Fruit fly (Drosophila melanogaster) whole organism, embryonic: ENCODE data around the gene Rad60.

ENCODE experiments used
- B-H2 ChIP-seq: fragments of 200-800 bp; sonication (Bioruptor generic); optimal IDR thresholded peaks from 2 replicates; lab custom pipeline; 2018; ENCODE audit warnings: missing biosample characterization, mild to moderate bottlenecking, missing genetic modification characterization
- CG10321 ChIP-seq: fragments of 200-800 bp; sonication (Bioruptor generic); IDR thresholded peaks from 2 replicates; pipeline ENCODE4 v1.3.6; 2022; ENCODE audit warnings: missing biosample characterization, missing genetic modification characterization
- CG11247 ChIP-seq: fragments of 200-800 bp; sonication (Bioruptor generic); IDR thresholded peaks from 2 replicates; pipeline ENCODE4 v1.3.6; 2022; ENCODE audit warnings: missing biosample characterization, missing genetic modification characterization
- CG11695 ChIP-seq: fragments of 200-800 bp; sonication (Bioruptor generic); IDR thresholded peaks from 3 replicates; pipeline ENCODE4 v1.3.6; 2022; ENCODE audit warnings: missing biosample characterization, missing genetic modification characterization
- CG12942 ChIP-seq: fragments of 200-800 bp; sonication (Bioruptor generic); optimal IDR thresholded peaks from 3 replicates; lab custom pipeline; 2016; ENCODE audit warnings: missing biosample characterization, missing genetic modification characterization
- CG14014 ChIP-seq: fragments of 200-800 bp; sonication (Bioruptor generic); IDR thresholded peaks from 2 replicates; pipeline ENCODE4 v1.3.6; 2022; ENCODE audit warnings: missing biosample characterization, missing genetic modification characterization
- CG2116 ChIP-seq: fragments of 200-800 bp; sonication (Bioruptor generic); optimal IDR thresholded peaks from 3 replicates; lab custom pipeline; 2018; ENCODE audit warnings: missing biosample characterization, mild to moderate bottlenecking, missing genetic modification characterization
- CG32767 ChIP-seq: fragments of 200-800 bp; sonication (Bioruptor generic); IDR thresholded peaks from 2 replicates; pipeline ENCODE4 v1.3.6; 2022; ENCODE audit warnings: missing biosample characterization, missing genetic modification characterization
- CG42726 ChIP-seq: fragments of 200-800 bp; sonication (Bioruptor generic); IDR thresholded peaks from 2 replicates; pipeline ENCODE4 v1.3.6; 2022; ENCODE audit warnings: missing biosample characterization, missing genetic modification characterization; ENCODE audit not compliant: partially characterized antibody
- CG4328 ChIP-seq: fragments of 200-800 bp; sonication (Bioruptor generic); optimal IDR thresholded peaks from 3 replicates; lab custom pipeline; 2017; ENCODE audit warnings: missing biosample characterization, missing genetic modification reagents, missing genetic modification characterization
- CG5245 ChIP-seq: fragments of 200-800 bp; sonication (Bioruptor generic); optimal IDR thresholded peaks from 3 replicates; lab custom pipeline; 2016; ENCODE audit warnings: missing biosample characterization, missing genetic modification characterization
- CG6654 ChIP-seq: fragments of 200-800 bp; sonication (Bioruptor generic); optimal IDR thresholded peaks from 2 replicates; lab custom pipeline; 2017; ENCODE audit warnings: missing biosample characterization, mild to moderate bottlenecking, missing genetic modification characterization
- CG6765 ChIP-seq: fragments of 200-800 bp; sonication (Bioruptor generic); optimal IDR thresholded peaks from 3 replicates; lab custom pipeline; 2017; ENCODE audit warnings: missing biosample characterization, mild to moderate bottlenecking, missing genetic modification characterization
- CG7839 ChIP-seq: fragments of 200-800 bp; sonication (Bioruptor generic); optimal IDR thresholded peaks from 3 replicates; lab custom pipeline; 2018; ENCODE audit warnings: missing biosample characterization, mild to moderate bottlenecking, missing genetic modification characterization, moderate library complexity
- CG7963 ChIP-seq: fragments of 200-800 bp; sonication (Bioruptor generic); IDR thresholded peaks from 3 replicates; pipeline ENCODE4 v1.3.6; 2022; ENCODE audit warnings: missing biosample characterization, missing genetic modification characterization; ENCODE audit not compliant: partially characterized antibody
- CG8290 ChIP-seq, 3 experiments: fragments of 200-800 bp; sonication (Bioruptor generic); optimal IDR thresholded peaks; 2 replicates each; lab custom pipeline; 2016 to 2019; ENCODE audit warnings: missing biosample characterization in 3 of 3, missing genetic modification characterization in 3 of 3, mild to moderate bottlenecking in 2 of 3, moderate library complexity in 1 of 3
- CG8924 ChIP-seq: fragments of 200-800 bp; optimal IDR thresholded peaks from 3 replicates; lab custom pipeline; 2019; ENCODE audit warnings: missing biosample characterization, mild to moderate bottlenecking, missing genetic modification characterization, moderate library complexity
- Dref ChIP-seq: fragments of 200-800 bp; sonication (Bioruptor generic); IDR thresholded peaks from 2 replicates; pipeline ENCODE4 v1.3.6; 2022; ENCODE audit warnings: missing biosample characterization, missing genetic modification characterization
- Eip74EF ChIP-seq, 2 experiments: fragments of 200-800 bp in 1 of 2; fragments of >200 bp in 1 of 2; sonication (Bioruptor generic) in 1 of 2; optimal IDR thresholded peaks; 2 replicates each; lab custom pipeline; 2017 to 2019; ENCODE audit warnings: missing biosample characterization in 2 of 2, missing genetic modification characterization in 2 of 2, mild to moderate bottlenecking in 1 of 2, moderate library complexity in 1 of 2
- Elba2 ChIP-seq: fragments of 200-800 bp; sonication (Bioruptor generic); optimal IDR thresholded peaks from 3 replicates; lab custom pipeline; 2016; ENCODE audit warnings: missing biosample characterization, missing genetic modification characterization
- Fer1 ChIP-seq: fragments of 200-800 bp; sonication (Bioruptor generic); optimal IDR thresholded peaks from 2 replicates; lab custom pipeline; 2017; ENCODE audit warnings: missing biosample characterization, mild to moderate bottlenecking, missing genetic modification characterization
- H2.0 ChIP-seq: fragments of 200-800 bp; sonication (Bioruptor generic); IDR thresholded peaks from 2 replicates; pipeline ENCODE4 v1.3.6; 2022; ENCODE audit warnings: missing biosample characterization, missing genetic modification characterization
- HLH54F ChIP-seq: fragments of 200-800 bp; sonication (Bioruptor generic); optimal IDR thresholded peaks from 3 replicates; lab custom pipeline; 2016; ENCODE audit warnings: missing biosample characterization, missing genetic modification characterization
- Lhr ChIP-seq: fragments of 200-800 bp; sonication (Bioruptor generic); optimal IDR thresholded peaks from 3 replicates; lab custom pipeline; 2017; ENCODE audit warnings: mild to moderate bottlenecking, missing biosample characterization, missing genetic modification reagents, missing genetic modification characterization
- Lim3 ChIP-seq: fragments of 200-800 bp; sonication (Bioruptor generic); IDR thresholded peaks from 2 replicates; pipeline ENCODE4 v1.3.6; 2022; ENCODE audit warnings: missing biosample characterization, missing genetic modification characterization
- Med ChIP-seq: fragments of 200-800 bp; sonication (Bioruptor generic); peaks from one replicate; lab custom pipeline; 2016; ENCODE audit warnings: missing biosample characterization, missing genetic modification characterization, mild to moderate bottlenecking, inconsistent platforms, moderate library complexity
- TFAM ChIP-seq: fragments of 200-800 bp; sonication (Bioruptor generic); optimal IDR thresholded peaks from 2 replicates; lab custom pipeline; 2017; ENCODE audit warnings: missing biosample characterization, missing genetic modification characterization, inconsistent platforms
- Tbp ChIP-seq: fragments of >200 bp; optimal IDR thresholded peaks from 2 replicates; lab custom pipeline; 2018; ENCODE audit warnings: missing biosample characterization, missing genetic modification characterization
- al ChIP-seq: fragments of 200-800 bp; sonication (Bioruptor generic); IDR thresholded peaks from 2 replicates; pipeline ENCODE4 v1.3.6; 2022; ENCODE audit warnings: missing biosample characterization, missing genetic modification characterization
- az2 ChIP-seq: fragments of 200-800 bp; sonication (Bioruptor generic); optimal IDR thresholded peaks from 3 replicates; lab custom pipeline; 2016; ENCODE audit warnings: missing biosample characterization, missing genetic modification characterization
- bbx ChIP-seq: fragments of 200-800 bp; sonication (Bioruptor generic); IDR thresholded peaks from 2 replicates; pipeline ENCODE4 v1.3.6; 2022; ENCODE audit warnings: missing biosample characterization, missing genetic modification characterization; ENCODE audit not compliant: partially characterized antibody
- chinmo ChIP-seq: fragments of 200-800 bp; sonication (Bioruptor generic); IDR thresholded peaks from 4 replicates; pipeline ENCODE4 v1.3.6; 2022; ENCODE audit warnings: missing biosample characterization, missing genetic modification characterization; ENCODE audit not compliant: partially characterized antibody
- gsb-n ChIP-seq: fragments of 200-800 bp; sonication (Bioruptor generic); optimal IDR thresholded peaks from 3 replicates; lab custom pipeline; 2018; ENCODE audit warnings: missing biosample characterization, mild to moderate bottlenecking, missing genetic modification characterization
- hbn ChIP-seq: fragments of 200-800 bp; sonication (Bioruptor generic); IDR thresholded peaks from 2 replicates; pipeline ENCODE4 v1.3.6; 2022; ENCODE audit warnings: missing biosample characterization, missing genetic modification characterization; ENCODE audit not compliant: partially characterized antibody
- insv ChIP-seq, 2 experiments: fragments of 200-800 bp; sonication (Bioruptor generic); optimal IDR thresholded peaks; 3 replicates each; lab custom pipeline; 2016 to 2018; ENCODE audit warnings: missing biosample characterization in 2 of 2, missing genetic modification characterization in 2 of 2
- ken ChIP-seq: fragments of 200-800 bp; sonication (Bioruptor generic); IDR thresholded peaks from 3 replicates; pipeline ENCODE4 v1.3.6; 2022; ENCODE audit warnings: missing biosample characterization, missing genetic modification characterization
- knrl ChIP-seq: fragments of 200-800 bp; sonication (Bioruptor generic); IDR thresholded peaks from 3 replicates; pipeline ENCODE4 v1.3.6; 2022; ENCODE audit warnings: missing biosample characterization, missing genetic modification characterization; ENCODE audit not compliant: partially characterized antibody
- lab ChIP-seq: fragments of 200-800 bp; sonication (Bioruptor generic); optimal IDR thresholded peaks from 3 replicates; lab custom pipeline; 2017; ENCODE audit warnings: missing biosample characterization, missing genetic modification characterization, mild to moderate bottlenecking, moderate library complexity, missing genetic modification reagents
- lbe ChIP-seq: fragments of 200-800 bp; sonication (Bioruptor generic); optimal IDR thresholded peaks from 2 replicates; lab custom pipeline; 2016; ENCODE audit warnings: missing biosample characterization, mild to moderate bottlenecking, missing genetic modification characterization
- mam ChIP-seq: fragments of 200-800 bp; sonication (Bioruptor generic); optimal IDR thresholded peaks from 3 replicates; lab custom pipeline; 2016; ENCODE audit warnings: missing biosample characterization, missing genetic modification characterization
- odd ChIP-seq: fragments of 200-800 bp; sonication (Bioruptor generic); optimal IDR thresholded peaks from 2 replicates; lab custom pipeline; 2017; ENCODE audit warnings: missing biosample characterization, mild to moderate bottlenecking, missing genetic modification characterization
- ranshi ChIP-seq: fragments of 200-800 bp; sonication (Bioruptor generic); IDR thresholded peaks from 2 replicates; pipeline ENCODE4 v1.3.6; 2022; ENCODE audit warnings: missing biosample characterization, missing genetic modification characterization
- sc ChIP-seq, 3 experiments: fragments of >200 bp in 2 of 3; fragments of 200-800 bp in 1 of 3; sonication (Bioruptor generic) in 1 of 3; optimal IDR thresholded peaks; 2 replicates in 2 of 3; 3 replicates in 1 of 3; lab custom pipeline; 2017; ENCODE audit warnings: mild to moderate bottlenecking in 1 of 3, missing biosample characterization in 1 of 3, missing genetic modification characterization in 1 of 3, missing genetic modification reagents in 1 of 3
- tgo ChIP-seq: fragments of 200-800 bp; sonication (Bioruptor generic); IDR thresholded peaks from 3 replicates; pipeline ENCODE4 v1.3.6; 2022; ENCODE audit warnings: missing biosample characterization, missing genetic modification characterization
- usp ChIP-seq: fragments of >200 bp; optimal IDR thresholded peaks from 2 replicates; lab custom pipeline; 2017; ENCODE audit warnings: missing biosample characterization, missing genetic modification characterization
- zen2 ChIP-seq: fragments of 200-800 bp; sonication (Bioruptor generic); IDR thresholded peaks from 3 replicates; pipeline ENCODE4 v1.3.6; 2022; ENCODE audit warnings: missing biosample characterization, missing genetic modification characterization; ENCODE audit not compliant: partially characterized antibody
- zf30C ChIP-seq: fragments of 200-800 bp; sonication (Bioruptor generic); optimal IDR thresholded peaks from 3 replicates; lab custom pipeline; 2018; ENCODE audit warnings: missing biosample characterization, mild to moderate bottlenecking, missing genetic modification characterization

The Rad60 gene

DNA sequence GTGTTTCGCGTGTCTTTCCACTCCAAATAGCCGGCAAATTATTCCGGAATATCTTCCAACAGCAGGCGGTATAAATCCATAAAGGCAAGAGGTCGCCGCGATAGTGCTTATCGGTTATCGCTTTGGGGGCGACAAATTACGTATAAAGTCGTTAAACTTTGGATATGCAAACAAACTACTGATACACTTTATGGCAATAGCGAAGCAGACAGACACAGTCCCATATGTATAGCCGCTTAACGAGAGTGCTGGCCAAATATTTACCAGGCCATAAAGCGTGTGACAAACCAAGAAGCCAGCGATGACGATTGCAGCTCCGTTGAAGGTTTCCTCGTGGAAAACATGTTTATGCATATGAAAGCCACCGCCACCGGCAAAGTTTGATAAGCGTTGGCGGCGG lies 33.0 kb upstream of the Rad60 start (continued):
- no peak for TF ChIP-seq CG32767
- no peak for TF ChIP-seq lbe (GFP tag; lab: Kevin White, UChicago)
- TF ChIP-seq bbx (GFP tag; lab: Robert Waterston, UW), result no peak
- no peak for TF ChIP-seq usp (GFP tag; lab: Kevin White, UChicago)
- TF ChIP-seq CG7963 (GFP tag; lab: Robert Waterston, UW), result no peak
- TF ChIP-seq CG14014 (GFP tag; lab: Robert Waterston, UW), result no peak; the same call in 1 of the 2 replicates
- TF ChIP-seq al (GFP tag; lab: Robert Waterston, UW), result no peak
- no peak for TF ChIP-seq CG6654 (GFP tag; lab: Kevin White, UChicago)
- no peak for TF ChIP-seq insv (GFP tag; optimal IDR thresholded peaks at IDR 0.05; lab: Kevin White, UChicago)
- TF ChIP-seq CG2116 (GFP tag; lab: Kevin White, UChicago), result no peak
- 0 out of 3 replicates have a peak, but pooled peaks have one; percentile 14 for TF ChIP-seq CG11695 (GFP tag; lab: Robert Waterston, UW)
- TF ChIP-seq Tbp (GFP tag; lab: Kevin White, UChicago), result no peak
- TF ChIP-seq gsb-n, result no peak
- TF ChIP-seq CG7839 (tag; lab: Kevin White, UChicago), result no peak
- TF ChIP-seq az2 (GFP tag; lab: Kevin White, UChicago), result no peak
- TF ChIP-seq CG42726 (GFP tag; lab: Robert Waterston, UW), result no peak
- TF ChIP-seq Lim3 (GFP tag; lab: Robert Waterston, UW), result no peak

dm6 chr3R:23283702-23284101 lies 32.4 kb upstream of the Rad60 start, which contains the start of gene CG6763:
Gene CG6763 (plus strand): TSS chr3R:23284002.
- peak; percentile 11 for TF ChIP-seq lab (GFP tag; lab: Kevin White, UChicago)
- peak; percentile 39 for TF ChIP-seq Med (GFP tag; lab: Kevin White, UChicago)
- no peak for TF ChIP-seq zf30C (GFP tag; lab: Kevin White, UChicago)
- TF ChIP-seq CG8924, result no peak
- no peak for TF ChIP-seq CG8290 (GFP tag; optimal IDR thresholded peaks at IDR 0.05; lab: Kevin White, UChicago)
- peak in 1 of 2 experiments; percentile 42 for TF ChIP-seq CG8290 (tag; optimal IDR thresholded peaks at IDR 0.05; lab: Kevin White, UChicago)
- no peak for TF ChIP-seq hbn
- no peak for TF ChIP-seq Eip74EF (GFP tag; optimal IDR thresholded peaks at IDR 0.05; lab: Kevin White, UChicago)
- TF ChIP-seq, all 482 proteins: peak for 3

- TF ChIP-seq knrl (GFP tag; lab: Robert Waterston, UW) (no peak), zen2 (no peak), odd (GFP tag; lab: Kevin White, UChicago) (peak; percentile 78), ranshi (GFP tag; lab: Robert Waterston, UW) (peak; percentile 95), Eip74EF (GFP tag; optimal IDR thresholded peaks at IDR 0.05; lab: Kevin White, UChicago) (peak in 1 of 2 experiments; percentile 84), ken (GFP tag; lab: Robert Waterston, UW) (peak; percentile 93), Fer1 (GFP tag; lab: Kevin White, UChicago) (peak; percentile 94), CG12942 (GFP tag; lab: Kevin White, UChicago) (peak; percentile 91), CG5245 (GFP tag; lab: Kevin White, UChicago) (peak; percentile 89), CG11247 (GFP tag; lab: Robert Waterston, UW) (peak; percentile 94), H2.0 (peak; percentile 94), TFAM (GFP tag; lab: Kevin White, UChicago) (peak; percentile 43), CG10321 (GFP tag; lab: Robert Waterston, UW) (peak; percentile 74), tgo (GFP tag; lab: Robert Waterston, UW) (peak; percentile 93), HLH54F (GFP tag; lab: Kevin White, UChicago) (peak; percentile 66), Dref (GFP tag; lab: Robert Waterston, UW) (peak; percentile 43), CG6765 (GFP tag; lab: Kevin White, UChicago) (peak; percentile 78), CG4328 (GFP tag; lab: Kevin White, UChicago) (peak; percentile 71), sc (optimal IDR thresholded peaks at IDR 0.05; lab: Kevin White, UChicago) (no peak), sc (GFP tag; optimal IDR thresholded peaks at IDR 0.05; lab: Kevin White, UChicago) (peak; percentile 67), B-H2 (GFP tag; lab: Kevin White, UChicago) (peak; percentile 90), Lhr (GFP tag; lab: Kevin White, UChicago) (peak; percentile 74), mam (peak; percentile 85), Elba2 (GFP tag; lab: Kevin White, UChicago) (peak; percentile 81), chinmo (GFP tag; lab: Robert Waterston, UW) (no peak)
These were observed 29.6 kb upstream of the Rad60 start, which contains the start of the genes orb and Cdc16 for dm6 chr3R:23280806-23281257. Gene orb (minus strand): TSS chr3R:23280856. Gene Cdc16 (plus strand): TSS chr3R:23281201.
